Fruit fly (Drosophila melanogaster) whole organism, wandering third instar larva: ENCODE data around the gene UbcE2M.

Experiments used
- Hr83 ChIP-seq: fragments of 200-300 bp; sonication (Bioruptor generic); optimal IDR thresholded peaks from 2 replicates; lab custom pipeline; 2016; ENCODE audit warnings: missing biosample characterization, mild to moderate bottlenecking, missing genetic modification characterization, moderate library complexity; ENCODE audit not compliant: poor library complexity, severe bottlenecking
- Mio ChIP-seq: sonication (Bioruptor generic); optimal IDR thresholded peaks from 2 replicates; lab custom pipeline; 2016; ENCODE audit warnings: missing biosample characterization, missing genetic modification characterization
- OdsH ChIP-seq: fragments of 200-800 bp; sonication (Bioruptor generic); optimal IDR thresholded peaks from 2 replicates; lab custom pipeline; 2016; ENCODE audit warnings: missing biosample characterization, mild to moderate bottlenecking, missing genetic modification characterization
- dl ChIP-seq, 2 experiments: fragments of 175-275, 200-275 bp in 1 of 2; fragments of 200-275 bp in 1 of 2; sonication (Bioruptor generic); optimal IDR thresholded peaks; lab custom pipeline; 2018; ENCODE audit warnings: mild to moderate bottlenecking in 2 of 2, missing biosample characterization in 2 of 2, missing genetic modification characterization in 2 of 2, moderate library complexity in 2 of 2; ENCODE audit not compliant: partially characterized antibody in 2 of 2, insufficient read depth in 1 of 2
- dmrt93B ChIP-seq: fragments of 200-800 bp; sonication (Bioruptor generic); optimal IDR thresholded peaks from 2 replicates; lab custom pipeline; 2018; ENCODE audit warnings: missing biosample characterization, mild to moderate bottlenecking, missing genetic modification characterization
- foxo ChIP-seq, 2 experiments: fragments of 200-800 bp; sonication (Bioruptor generic); optimal IDR thresholded peaks; 2 replicates in 1 of 2; 3 replicates in 1 of 2; lab custom pipeline; 2016 to 2017; ENCODE audit warnings: missing biosample characterization in 2 of 2, missing genetic modification characterization in 2 of 2
- h ChIP-seq: fragments of 200-800 bp; sonication (Bioruptor generic); optimal IDR thresholded peaks from 3 replicates; lab custom pipeline; 2016; ENCODE audit warnings: missing biosample characterization, mild to moderate bottlenecking, missing genetic modification characterization
- lola ChIP-seq: fragments of >200 bp; optimal IDR thresholded peaks from 2 replicates; lab custom pipeline; 2017; ENCODE audit warnings: missing biosample characterization, missing genetic modification characterization
- rgr ChIP-seq: fragments of 200-800 bp; sonication (Bioruptor generic); optimal IDR thresholded peaks from 3 replicates; lab custom pipeline; 2016; ENCODE audit warnings: missing biosample characterization, mild to moderate bottlenecking, missing genetic modification characterization
- tai ChIP-seq: sonication (Bioruptor generic); optimal IDR thresholded peaks from 2 replicates; lab custom pipeline; 2016; ENCODE audit warnings: missing biosample characterization, missing genetic modification characterization
- usp ChIP-seq: fragments of >200 bp; optimal IDR thresholded peaks from 2 replicates; lab custom pipeline; 2017; ENCODE audit warnings: missing biosample characterization, missing genetic modification characterization

Gene UbcE2M

dm6 chr3L:8150284-8150683, 47.5 kb downstream of the UbcE2M start:
- no peak for TF ChIP-seq dl (GFP tag; optimal IDR thresholded peaks at IDR 0.05; lab: Kevin White, UChicago; ENCODE audit: insufficient read depth in 1 of 2, partially characterized antibody in 2 of 2)
- no peak for TF ChIP-seq dmrt93B
- no peak for TF ChIP-seq OdsH (GFP tag; lab: Kevin White, UChicago)
- no peak for TF ChIP-seq Mio
- no peak for TF ChIP-seq lola
- no peak for TF ChIP-seq h (GFP tag; lab: Kevin White, UChicago)
- no peak for TF ChIP-seq foxo (GFP tag; optimal IDR thresholded peaks at IDR 0.05; lab: Kevin White, UChicago)
- TF ChIP-seq rgr (GFP tag; lab: Kevin White, UChicago): no peak
- TF ChIP-seq Hr83 (GFP tag; lab: Kevin White, UChicago): no peak
- TF ChIP-seq usp (GFP tag; lab: Kevin White, UChicago): no peak
- no peak for TF ChIP-seq tai (GFP tag; lab: Kevin White, UChicago)
